Fruit fly (Drosophila melanogaster) whole organism, pupa: ENCODE data around the gene tos.

Experiments
- CG13204 ChIP-seq: fragments of 200-800 bp; sonication (Bioruptor generic); optimal IDR thresholded peaks from 2 replicates; lab custom pipeline; 2018; ENCODE audit warnings: missing biosample characterization, mild to moderate bottlenecking, missing genetic modification characterization, moderate library complexity
- CG14655 ChIP-seq: fragments of 200-800 bp; sonication (Bioruptor generic); optimal IDR thresholded peaks from 3 replicates; lab custom pipeline; 2017; ENCODE audit warnings: mild to moderate bottlenecking, missing biosample characterization, missing genetic modification reagents, missing genetic modification characterization
- CG15710 ChIP-seq: fragments of 200-800 bp; sonication (Bioruptor generic); optimal IDR thresholded peaks from 2 replicates; lab custom pipeline; 2018; ENCODE audit warnings: missing biosample characterization, mild to moderate bottlenecking, missing genetic modification characterization, moderate library complexity
- CG17806 ChIP-seq: fragments of 200-800 bp; sonication (Bioruptor generic); optimal IDR thresholded peaks from 2 replicates; lab custom pipeline; 2018; ENCODE audit warnings: missing biosample characterization, mild to moderate bottlenecking, missing genetic modification characterization, moderate library complexity
- CG32121 ChIP-seq: fragments of 200-800 bp; sonication (Bioruptor generic); IDR thresholded peaks from 2 replicates; pipeline ENCODE4 v1.3.6; 2022; ENCODE audit warnings: missing biosample characterization, missing genetic modification characterization
- CG4496 ChIP-seq: fragments of 200-800 bp; sonication (Bioruptor generic); IDR thresholded peaks from 3 replicates; pipeline ENCODE4 v1.3.6; 2022; ENCODE audit warnings: missing biosample characterization, missing genetic modification characterization
- CG8301 ChIP-seq: fragments of 200-800 bp; sonication (Bioruptor generic); optimal IDR thresholded peaks from 2 replicates; lab custom pipeline; 2018; ENCODE audit warnings: missing biosample characterization, mild to moderate bottlenecking, missing genetic modification characterization
- CG9948 ChIP-seq: fragments of 200-800 bp; sonication (Bioruptor generic); optimal IDR thresholded peaks from 2 replicates; lab custom pipeline; 2018; ENCODE audit warnings: missing biosample characterization, mild to moderate bottlenecking, missing genetic modification characterization, moderate library complexity
- EcR ChIP-seq: fragments of 200-800 bp; sonication (Bioruptor generic); optimal IDR thresholded peaks from 3 replicates; lab custom pipeline; 2019; ENCODE audit warnings: missing biosample characterization, missing genetic modification characterization, mild to moderate bottlenecking, moderate library complexity, missing genetic modification reagents
- Ets98B ChIP-seq: fragments of 200-800 bp; sonication (Bioruptor generic); IDR thresholded peaks from 2 replicates; pipeline ENCODE4 v1.3.6; 2022; ENCODE audit warnings: missing biosample characterization, missing genetic modification characterization
- Pif1A ChIP-seq: fragments of 200-800 bp; sonication (Bioruptor generic); optimal IDR thresholded peaks from 3 replicates; lab custom pipeline; 2016; ENCODE audit warnings: missing biosample characterization, missing genetic modification characterization
- fd96Ca ChIP-seq: fragments of 200-800 bp; sonication (Bioruptor generic); IDR thresholded peaks from 3 replicates; pipeline ENCODE4 v1.3.6; 2022; ENCODE audit warnings: missing biosample characterization, missing genetic modification characterization
- rn ChIP-seq: fragments of 200-800 bp; sonication (Bioruptor generic); IDR thresholded peaks from 2 replicates; pipeline ENCODE4 v1.3.6; 2022; ENCODE audit warnings: missing biosample characterization, missing genetic modification characterization

dm6 chr2L:18714086-18714485 is 32.2 kb upstream of the tos start:
- TF ChIP-seq CG4496 (no peak), fd96Ca (GFP tag; lab: Robert Waterston, UW) (no peak), rn (GFP tag; lab: Robert Waterston, UW) (no peak), EcR (no peak), CG14655 (GFP tag; lab: Kevin White, UChicago) (no peak), Pif1A (GFP tag; lab: Kevin White, UChicago) (no peak), Ets98B (no peak), CG8301 (no peak), CG17806 (tag; lab: Kevin White, UChicago) (no peak), CG13204 (GFP tag; lab: Kevin White, UChicago) (no peak), CG9948 (tag; lab: Kevin White, UChicago) (no peak), CG32121 (GFP tag; lab: Robert Waterston, UW) (no peak), CG15710 (tag; lab: Kevin White, UChicago) (no peak)
